Fruit fly (Drosophila melanogaster) whole organism, wandering third instar larva: ENCODE data around the gene CG15333.

Experiments used
- CG32264 ChIP-seq: fragments of 200-800 bp; sonication (Bioruptor generic); optimal IDR thresholded peaks from 2 replicates; lab custom pipeline; 2016; ENCODE audit warnings: missing biosample characterization, missing genetic modification characterization
- CrebA ChIP-seq: fragments of 200-800 bp; sonication (Bioruptor generic); optimal IDR thresholded peaks from 2 replicates; lab custom pipeline; 2016; ENCODE audit warnings: missing biosample characterization, mild to moderate bottlenecking, missing genetic modification characterization, borderline replicate concordance
- Hr78 ChIP-seq: fragments of >200 bp; optimal IDR thresholded peaks from 2 replicates; lab custom pipeline; 2017; ENCODE audit warnings: missing biosample characterization, missing genetic modification characterization
- Hr83 ChIP-seq: fragments of 200-300 bp; sonication (Bioruptor generic); optimal IDR thresholded peaks from 2 replicates; lab custom pipeline; 2016; ENCODE audit warnings: missing biosample characterization, mild to moderate bottlenecking, missing genetic modification characterization, moderate library complexity; ENCODE audit not compliant: poor library complexity, severe bottlenecking
- br ChIP-seq: fragments of 200-800 bp; sonication (Bioruptor generic); optimal IDR thresholded peaks from 2 replicates; lab custom pipeline; 2016; ENCODE audit warnings: missing biosample characterization, missing genetic modification characterization
- fru ChIP-seq: fragments of 200-800 bp; sonication (Bioruptor generic); optimal IDR thresholded peaks from 3 replicates; lab custom pipeline; 2016; ENCODE audit warnings: missing biosample characterization, mild to moderate bottlenecking, missing genetic modification characterization
- h ChIP-seq: fragments of 200-800 bp; sonication (Bioruptor generic); optimal IDR thresholded peaks from 3 replicates; lab custom pipeline; 2016; ENCODE audit warnings: missing biosample characterization, mild to moderate bottlenecking, missing genetic modification characterization
- lola ChIP-seq: fragments of >200 bp; optimal IDR thresholded peaks from 2 replicates; lab custom pipeline; 2017; ENCODE audit warnings: missing biosample characterization, missing genetic modification characterization
- psq ChIP-seq: fragments of 200-800 bp; sonication (Bioruptor generic); optimal IDR thresholded peaks from 3 replicates; lab custom pipeline; 2017; ENCODE audit warnings: missing biosample characterization, mild to moderate bottlenecking, missing genetic modification characterization, moderate library complexity

dm6 chrX:7979202-7979601 lies 41.9 kb downstream of the CG15333 start:
- TF ChIP-seq Hr83 (GFP tag; lab: Kevin White, UChicago) (no peak), fru (GFP tag; lab: Kevin White, UChicago) (no peak), br (no peak), CrebA (GFP tag; lab: Kevin White, UChicago) (no peak), psq (no peak), Hr78 (GFP tag; lab: Kevin White, UChicago) (no peak), lola (GFP tag; lab: Kevin White, UChicago) (no peak), h (GFP tag; lab: Kevin White, UChicago) (no peak), CG32264 (GFP tag; lab: Kevin White, UChicago) (no peak)
